Worm (Caenorhabditis elegans): ENCODE measurements around the gene F57B9.1.

ce11 chrIII:6973682-6974081, 11.8 kb downstream of the F57B9.1 start, which contains the start of gene F31E3.2:
- no peak for TF ChIP-seq pha-4 (tag; optimal IDR thresholded peaks at IDR 0.05)
- TF ChIP-seq unc-39 (tag; optimal IDR thresholded peaks at IDR 0.05), result no peak
- TF ChIP-seq mep-1 (tag; optimal IDR thresholded peaks at IDR 0.05), result no peak
- no peak for TF ChIP-seq nhr-76 (tag; optimal IDR thresholded peaks at IDR 0.05)
- no peak for TF ChIP-seq sptf-1 (tag; optimal IDR thresholded peaks at IDR 0.05)
- TF ChIP-seq ztf-11 (tag; optimal IDR thresholded peaks at IDR 0.05), result no peak
- no peak for TF ChIP-seq lsy-2 (tag; optimal IDR thresholded peaks at IDR 0.05)
- no peak for TF ChIP-seq nhr-237 (tag; optimal IDR thresholded peaks at IDR 0.05)
- TF ChIP-seq nhr-12 (tag; optimal IDR thresholded peaks at IDR 0.05), result no peak
- TF ChIP-seq elt-1 (tag; optimal IDR thresholded peaks at IDR 0.05; ENCODE audit: borderline replicate concordance, insufficient read depth), result no peak
- no peak for TF ChIP-seq ces-1 (GFP tag; optimal IDR thresholded peaks at IDR 0.05)
- no peak for TF ChIP-seq mab-5 (tag; optimal IDR thresholded peaks at IDR 0.05)

Data from whole organism, mixed stage, embryonic.